Worm (Caenorhabditis elegans) whole organism, mixed stage, embryonic: ENCODE results near the gene capg-2.

Source experiments
- M03D4.4 ChIP-seq: sonication (generic microtip); optimal IDR thresholded peaks from 2 replicates; lab custom pipeline; 2017; ENCODE audit warnings: mild to moderate bottlenecking, missing genetic modification characterization, missing compliant biosample characterization
- blmp-1 ChIP-seq: fragments of 150-350 bp; optimal IDR thresholded peaks from 2 replicates; lab custom pipeline; 2014; ENCODE audit warnings: missing biosample characterization, missing genetic modification characterization
- ceh-39 ChIP-seq: fragments of 150-350 bp; optimal IDR thresholded peaks from 2 replicates; lab custom pipeline; 2014; ENCODE audit warnings: missing biosample characterization, missing genetic modification characterization
- ceh-43 ChIP-seq: fragments of 200-800 bp; sonication (Bioruptor generic); optimal IDR thresholded peaks from 2 replicates; lab custom pipeline; 2018; ENCODE audit warnings: mild to moderate bottlenecking, missing genetic modification characterization, moderate library complexity, missing compliant biosample characterization
- hlh-1 ChIP-seq: fragments of 150-350 bp; optimal IDR thresholded peaks from 2 replicates; lab custom pipeline; 2014; ENCODE audit warnings: missing biosample characterization, missing genetic modification reagents, missing genetic modification characterization
- lsy-2 ChIP-seq: fragments of 150-350 bp; optimal IDR thresholded peaks from 2 replicates; lab custom pipeline; 2014; ENCODE audit warnings: missing biosample characterization, missing genetic modification characterization
- nhr-12 ChIP-seq: fragments of 150-350 bp; optimal IDR thresholded peaks from 2 replicates; lab custom pipeline; 2014; ENCODE audit warnings: missing biosample characterization, missing genetic modification characterization
- nhr-28 ChIP-seq: fragments of 150-350 bp; optimal IDR thresholded peaks from 2 replicates; lab custom pipeline; 2014; ENCODE audit warnings: missing biosample characterization, missing genetic modification characterization
- pha-4 ChIP-seq: fragments of 150-350 bp; optimal IDR thresholded peaks from 2 replicates; lab custom pipeline; 2018; ENCODE audit warnings: missing biosample characterization, missing genetic modification reagents, missing genetic modification characterization
- snpc-4 ChIP-seq: fragments of 150-350 bp; optimal IDR thresholded peaks from 2 replicates; lab custom pipeline; 2014; ENCODE audit warnings: missing biosample characterization, missing genetic modification characterization
- sptf-1 ChIP-seq: sonication (generic microtip); optimal IDR thresholded peaks from 2 replicates; lab custom pipeline; 2017; ENCODE audit warnings: mild to moderate bottlenecking, missing genetic modification characterization, moderate library complexity, missing compliant biosample characterization
- unc-39 ChIP-seq: fragments of 150-350 bp; optimal IDR thresholded peaks from 2 replicates; lab custom pipeline; 2014; ENCODE audit warnings: missing biosample characterization, missing genetic modification characterization
- unc-62 ChIP-seq: fragments of 150-350 bp; optimal IDR thresholded peaks from 2 replicates; lab custom pipeline; 2014; ENCODE audit warnings: missing biosample characterization, missing genetic modification reagents, missing genetic modification characterization
- ztf-11 ChIP-seq: fragments of 150-350 bp; optimal IDR thresholded peaks from 2 replicates; lab custom pipeline; 2014; ENCODE audit warnings: missing biosample characterization, missing genetic modification characterization

DNA sequence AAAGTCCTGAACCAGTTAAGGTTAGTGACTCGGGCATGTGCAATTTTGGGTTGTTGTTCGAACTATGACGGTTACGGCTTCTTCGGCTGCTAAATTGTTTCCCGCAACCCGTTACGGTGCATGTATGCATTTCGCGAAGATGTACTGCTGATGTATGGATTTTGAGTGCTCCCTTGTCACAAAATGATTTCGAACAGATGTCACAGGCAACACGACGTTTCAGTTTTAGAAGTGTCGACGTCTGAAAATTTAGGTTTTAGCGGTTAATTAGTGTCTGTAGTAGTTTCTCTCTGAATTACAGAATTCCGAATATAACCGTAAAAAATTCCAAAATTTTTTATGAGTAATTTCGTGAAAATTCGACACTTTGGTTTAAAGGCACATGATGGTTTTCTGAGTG is 4.0 kb downstream of the capg-2 start:
- TF ChIP-seq pha-4, result no peak
- no peak for TF ChIP-seq ceh-39 (tag; lab: Kevin White, UChicago)
- no peak for TF ChIP-seq hlh-1 (tag; lab: Kevin White, UChicago)
- no peak for TF ChIP-seq sptf-1 (tag; lab: Kevin White, UChicago)
- TF ChIP-seq unc-62 (GFP tag; lab: Kevin White, UChicago), result no peak
- no peak for TF ChIP-seq snpc-4
- no peak for TF ChIP-seq unc-39 (tag; lab: Kevin White, UChicago)
- TF ChIP-seq ceh-43 (GFP tag; lab: Kevin White, UChicago), result no peak
- no peak for TF ChIP-seq blmp-1
- no peak for TF ChIP-seq ztf-11 (tag; lab: Kevin White, UChicago)
- no peak for TF ChIP-seq lsy-2 (tag; lab: Kevin White, UChicago)
- no peak for TF ChIP-seq M03D4.4 (tag; lab: Kevin White, UChicago)
- no peak for TF ChIP-seq nhr-12 (tag; lab: Kevin White, UChicago)
- TF ChIP-seq nhr-28 (tag; lab: Kevin White, UChicago), result no peak
